Fruit fly (Drosophila melanogaster): ENCODE data around the gene CG31800.

dm6 chr2L:19037011-19037410 lies 2.6 kb upstream of the CG31800 start:
- TF ChIP-seq h (optimal IDR thresholded peaks at IDR 0.05) (no peak), psq (optimal IDR thresholded peaks at IDR 0.05) (no peak)
